Fruit fly (Drosophila melanogaster) whole organism, embryonic: Measurements from ENCODE around the gene CG18577.

Experiments used
- ATbp ChIP-seq: fragments of 200-800 bp; sonication (Bioruptor generic); optimal IDR thresholded peaks from 2 replicates; lab custom pipeline; 2017; ENCODE audit warnings: missing biosample characterization, mild to moderate bottlenecking, missing genetic modification characterization, missing genetic modification reagents
- CG10959 ChIP-seq: fragments of 200-800 bp; sonication (Bioruptor generic); IDR thresholded peaks from 2 replicates; pipeline ENCODE4 v1.3.6; 2022; ENCODE audit warnings: missing biosample characterization, missing genetic modification characterization
- CG11085 ChIP-seq: fragments of 200-800 bp; sonication (Bioruptor generic); IDR thresholded peaks from 2 replicates; pipeline ENCODE4 v1.3.6; 2022; ENCODE audit warnings: missing biosample characterization, missing genetic modification characterization
- CG11398 ChIP-seq: fragments of 200-800 bp; sonication (Bioruptor generic); optimal IDR thresholded peaks from 2 replicates; lab custom pipeline; 2016; ENCODE audit warnings: missing biosample characterization, missing genetic modification characterization
- CG11560 ChIP-seq: fragments of 200-800 bp; sonication (Bioruptor generic); IDR thresholded peaks from 3 replicates; pipeline ENCODE4 v1.3.6; 2022; ENCODE audit warnings: missing biosample characterization, missing genetic modification characterization
- CG11696 ChIP-seq: fragments of 200-800 bp; sonication (Bioruptor generic); IDR thresholded peaks from 2 replicates; pipeline ENCODE4 v1.3.6; 2022; ENCODE audit warnings: missing biosample characterization, missing genetic modification characterization
- CG12071 ChIP-seq: fragments of 200-800 bp; sonication (Bioruptor generic); optimal IDR thresholded peaks from 3 replicates; lab custom pipeline; 2018; ENCODE audit warnings: missing biosample characterization, mild to moderate bottlenecking, missing genetic modification characterization
- CG13123 ChIP-seq: fragments of 200-800 bp; sonication (Bioruptor generic); optimal IDR thresholded peaks from 2 replicates; lab custom pipeline; 2016; ENCODE audit warnings: missing biosample characterization, missing genetic modification characterization
- CG13287 ChIP-seq: fragments of 200-800 bp; sonication (Bioruptor generic); IDR thresholded peaks from 2 replicates; pipeline ENCODE4 v1.3.6; 2022; ENCODE audit warnings: missing biosample characterization, missing genetic modification characterization; ENCODE audit not compliant: partially characterized antibody
- CG15073 ChIP-seq: fragments of 200-800 bp; sonication (Bioruptor generic); optimal IDR thresholded peaks from 2 replicates; lab custom pipeline; 2016; ENCODE audit warnings: missing biosample characterization, missing genetic modification characterization
- CG17328 ChIP-seq: fragments of 200-800 bp; sonication (Bioruptor generic); IDR thresholded peaks from 2 replicates; pipeline ENCODE4 v1.3.6; 2022; ENCODE audit warnings: missing biosample characterization, missing genetic modification characterization
- CG1832 ChIP-seq: fragments of 200-800 bp; sonication (Bioruptor generic); optimal IDR thresholded peaks from 2 replicates; lab custom pipeline; 2017; ENCODE audit warnings: missing biosample characterization, mild to moderate bottlenecking, missing genetic modification characterization, inconsistent platforms
- CG2712 ChIP-seq: fragments of 200-800 bp; optimal IDR thresholded peaks from 3 replicates; lab custom pipeline; 2019; ENCODE audit warnings: missing biosample characterization, mild to moderate bottlenecking, missing genetic modification characterization, moderate library complexity
- CG30403 ChIP-seq: fragments of 200-800 bp; sonication (Bioruptor generic); optimal IDR thresholded peaks from 3 replicates; lab custom pipeline; 2016; ENCODE audit warnings: missing biosample characterization, missing genetic modification characterization
- CG30431 ChIP-seq: fragments of 200-800 bp; sonication (Bioruptor generic); optimal IDR thresholded peaks from 2 replicates; lab custom pipeline; 2017; ENCODE audit warnings: missing biosample characterization, missing genetic modification characterization
- CG32767 ChIP-seq: fragments of 200-800 bp; sonication (Bioruptor generic); IDR thresholded peaks from 2 replicates; pipeline ENCODE4 v1.3.6; 2022; ENCODE audit warnings: missing biosample characterization, missing genetic modification characterization
- CG4730 ChIP-seq: fragments of 200-800 bp; sonication (Bioruptor generic); IDR thresholded peaks from 2 replicates; pipeline ENCODE4 v1.3.6; 2022; ENCODE audit warnings: missing biosample characterization, missing genetic modification characterization
- CG5180 ChIP-seq: fragments of 200-800 bp; sonication (Bioruptor generic); optimal IDR thresholded peaks from 3 replicates; lab custom pipeline; 2017; ENCODE audit warnings: missing biosample characterization, missing genetic modification characterization, mild to moderate bottlenecking, moderate library complexity, missing genetic modification reagents
- CG6654 ChIP-seq: fragments of 200-800 bp; sonication (Bioruptor generic); optimal IDR thresholded peaks from 2 replicates; lab custom pipeline; 2017; ENCODE audit warnings: missing biosample characterization, mild to moderate bottlenecking, missing genetic modification characterization
- CG7372 ChIP-seq: fragments of 200-800 bp; sonication (Bioruptor generic); IDR thresholded peaks from 2 replicates; pipeline ENCODE4 v1.3.6; 2022; ENCODE audit warnings: missing biosample characterization, missing genetic modification characterization
- CG7745 ChIP-seq: fragments of 200-800 bp; sonication (Bioruptor generic); optimal IDR thresholded peaks from 2 replicates; lab custom pipeline; 2018; ENCODE audit warnings: missing biosample characterization, mild to moderate bottlenecking, missing genetic modification characterization, moderate library complexity
- CG7786 ChIP-seq: fragments of 200-800 bp; sonication (Bioruptor generic); optimal IDR thresholded peaks from 2 replicates; lab custom pipeline; 2016; ENCODE audit warnings: missing biosample characterization, missing genetic modification characterization
- CG9817 ChIP-seq: fragments of 200-800 bp; sonication (Bioruptor generic); optimal IDR thresholded peaks from 2 replicates; lab custom pipeline; 2018; ENCODE audit warnings: missing biosample characterization, mild to moderate bottlenecking, missing genetic modification characterization, moderate library complexity
- CG9932 ChIP-seq: fragments of 200-800 bp; sonication (Bioruptor generic); IDR thresholded peaks from 2 replicates; pipeline ENCODE4 v1.3.6; 2022; ENCODE audit warnings: missing biosample characterization, missing genetic modification characterization
- CHES-1-like ChIP-seq: fragments of 200-800 bp; sonication (Bioruptor generic); optimal IDR thresholded peaks from 2 replicates; lab custom pipeline; 2016; ENCODE audit warnings: missing biosample characterization, missing genetic modification characterization
- Drgx ChIP-seq: fragments of 200-800 bp; sonication (Bioruptor generic); IDR thresholded peaks from 2 replicates; pipeline ENCODE4 v1.3.6; 2022; ENCODE audit warnings: missing biosample characterization, missing genetic modification characterization
- HLH4C ChIP-seq: fragments of 200-800 bp; sonication (Bioruptor generic); IDR thresholded peaks from 3 replicates; pipeline ENCODE4 v1.3.6; 2022; ENCODE audit warnings: missing biosample characterization, missing genetic modification characterization; ENCODE audit not compliant: partially characterized antibody
- Lim3 ChIP-seq: fragments of 200-800 bp; sonication (Bioruptor generic); IDR thresholded peaks from 2 replicates; pipeline ENCODE4 v1.3.6; 2022; ENCODE audit warnings: missing biosample characterization, missing genetic modification characterization
- Rfx ChIP-seq: fragments of 200-800 bp; sonication (Bioruptor generic); IDR thresholded peaks from 2 replicates; pipeline ENCODE4 v1.3.6; 2022; ENCODE audit warnings: missing biosample characterization, missing genetic modification characterization
- Rx ChIP-seq: fragments of 200-800 bp; sonication (Bioruptor generic); IDR thresholded peaks from 2 replicates; pipeline ENCODE4 v1.3.6; 2022; ENCODE audit warnings: missing biosample characterization, missing genetic modification characterization
- Tbp ChIP-seq: fragments of >200 bp; optimal IDR thresholded peaks from 2 replicates; lab custom pipeline; 2018; ENCODE audit warnings: missing biosample characterization, missing genetic modification characterization
- Vsx1 ChIP-seq: fragments of 200-800 bp; sonication (Bioruptor generic); optimal IDR thresholded peaks from 2 replicates; lab custom pipeline; 2017; ENCODE audit warnings: missing biosample characterization, mild to moderate bottlenecking, missing genetic modification characterization, missing genetic modification reagents
- bowl ChIP-seq: fragments of 200-800 bp; sonication (Bioruptor generic); IDR thresholded peaks from 2 replicates; pipeline ENCODE4 v1.3.6; 2022; ENCODE audit warnings: missing biosample characterization, missing genetic modification characterization
- cad ChIP-seq: fragments of >200 bp; optimal IDR thresholded peaks from 2 replicates; lab custom pipeline; 2017; ENCODE audit warnings: missing biosample characterization, missing genetic modification characterization
- cg ChIP-seq: fragments of 200-800 bp; sonication (Bioruptor generic); optimal IDR thresholded peaks from 3 replicates; lab custom pipeline; 2019; ENCODE audit warnings: missing biosample characterization, mild to moderate bottlenecking, missing genetic modification characterization, moderate library complexity
- crp ChIP-seq, 2 experiments: fragments of 200-800 bp; sonication (Bioruptor generic); optimal IDR thresholded peaks; 2 replicates in 1 of 2; 3 replicates in 1 of 2; lab custom pipeline; 2017; ENCODE audit warnings: missing biosample characterization in 2 of 2, missing genetic modification characterization in 2 of 2, mild to moderate bottlenecking in 1 of 2, moderate library complexity in 1 of 2
- fd3F ChIP-seq: fragments of 200-800 bp; sonication (Bioruptor generic); optimal IDR thresholded peaks from 2 replicates; lab custom pipeline; 2018; ENCODE audit warnings: missing biosample characterization, mild to moderate bottlenecking, missing genetic modification characterization, moderate library complexity
- fd96Cb ChIP-seq: fragments of 200-800 bp; sonication (Bioruptor generic); optimal IDR thresholded peaks from 2 replicates; lab custom pipeline; 2018; ENCODE audit warnings: missing biosample characterization, mild to moderate bottlenecking, missing genetic modification characterization, moderate library complexity
- gem ChIP-seq: fragments of 200-800 bp; sonication (Bioruptor generic); optimal IDR thresholded peaks from 2 replicates; lab custom pipeline; 2019; ENCODE audit warnings: missing biosample characterization, mild to moderate bottlenecking, missing genetic modification characterization, moderate library complexity
- gsb ChIP-seq: fragments of 200-800 bp; sonication (Bioruptor generic); IDR thresholded peaks from 2 replicates; pipeline ENCODE4 v1.3.6; 2022; ENCODE audit warnings: missing biosample characterization, missing genetic modification characterization
- jigr1 ChIP-seq: fragments of 200-800 bp; sonication (Bioruptor generic); IDR thresholded peaks from 3 replicates; pipeline ENCODE4 v1.3.6; 2022; ENCODE audit warnings: missing biosample characterization, missing genetic modification characterization
- lab ChIP-seq: fragments of 200-800 bp; sonication (Bioruptor generic); optimal IDR thresholded peaks from 3 replicates; lab custom pipeline; 2017; ENCODE audit warnings: missing biosample characterization, missing genetic modification characterization, mild to moderate bottlenecking, moderate library complexity, missing genetic modification reagents
- lbe ChIP-seq: fragments of 200-800 bp; sonication (Bioruptor generic); optimal IDR thresholded peaks from 2 replicates; lab custom pipeline; 2016; ENCODE audit warnings: missing biosample characterization, mild to moderate bottlenecking, missing genetic modification characterization
- lilli ChIP-seq: fragments of 200-800 bp; sonication (Bioruptor generic); optimal IDR thresholded peaks from 3 replicates; lab custom pipeline; 2016; ENCODE audit warnings: missing biosample characterization, missing genetic modification characterization
- nom ChIP-seq: fragments of 200-800 bp; sonication (Bioruptor generic); optimal IDR thresholded peaks from 2 replicates; lab custom pipeline; 2017; ENCODE audit warnings: missing biosample characterization, missing genetic modification characterization, mild to moderate bottlenecking, moderate library complexity, missing genetic modification reagents
- org-1 ChIP-seq: fragments of 200-800 bp; sonication (Bioruptor generic); optimal IDR thresholded peaks from 2 replicates; lab custom pipeline; 2017; ENCODE audit warnings: missing biosample characterization, missing genetic modification characterization
- p53 ChIP-seq: fragments of 200-800 bp; sonication (Bioruptor generic); optimal IDR thresholded peaks from 2 replicates; lab custom pipeline; 2016; ENCODE audit warnings: missing biosample characterization, missing genetic modification characterization
- peb ChIP-seq: fragments of 200-800 bp; sonication (Bioruptor generic); IDR thresholded peaks from 2 replicates; pipeline ENCODE4 v1.3.6; 2022; ENCODE audit warnings: missing biosample characterization, missing genetic modification characterization
- pum ChIP-seq: fragments of 200-800 bp; sonication (Bioruptor generic); optimal IDR thresholded peaks from 2 replicates; lab custom pipeline; 2016; ENCODE audit warnings: missing biosample characterization, missing genetic modification characterization
- unpg ChIP-seq: fragments of 200-800 bp; sonication (Bioruptor generic); optimal IDR thresholded peaks from 3 replicates; lab custom pipeline; 2018; ENCODE audit warnings: missing biosample characterization, mild to moderate bottlenecking, missing genetic modification characterization, moderate library complexity
- vnd ChIP-seq: fragments of 200-800 bp; sonication (Bioruptor generic); IDR thresholded peaks from 3 replicates; pipeline ENCODE4 v1.3.6; 2022; ENCODE audit warnings: missing biosample characterization, missing genetic modification characterization; ENCODE audit not compliant: partially characterized antibody

Gene CG18577

DNA sequence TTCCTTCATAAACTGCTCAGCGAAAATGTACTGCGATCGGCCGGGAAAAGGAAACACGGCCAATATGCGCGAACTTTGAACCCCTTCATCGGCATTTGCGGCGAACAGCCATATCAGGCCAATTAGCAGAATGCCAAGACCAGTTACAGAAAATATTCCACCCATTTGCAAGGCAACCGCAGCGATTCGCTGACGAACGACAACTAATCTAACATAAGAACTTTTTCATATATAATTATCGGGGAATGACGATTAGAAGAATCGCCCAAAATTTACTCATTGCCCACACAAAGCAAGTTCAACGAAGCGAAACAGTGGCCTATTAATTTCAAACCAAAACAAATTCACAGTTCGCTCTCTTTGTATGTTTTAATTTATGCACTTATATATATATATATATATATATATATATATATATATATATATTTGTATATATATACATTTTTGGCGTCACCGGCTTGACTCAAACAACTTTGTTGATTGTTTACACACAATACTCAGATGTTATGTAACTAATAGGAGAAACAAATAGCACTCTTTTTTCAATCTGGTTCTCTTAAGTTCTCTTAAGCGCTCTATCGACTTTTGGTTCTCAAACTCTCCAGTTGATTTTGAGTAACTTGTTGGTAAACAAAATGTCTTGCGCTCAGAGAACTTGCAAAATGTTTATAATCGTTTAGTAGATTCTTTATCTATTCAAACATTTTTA is 23.3 kb upstream of the CG18577 start, which contains the start of gene Ugt35A1 (continued):
- no peak for TF ChIP-seq lbe (GFP tag; lab: Kevin White, UChicago)
- TF ChIP-seq CG7745 = no peak
- no peak for TF ChIP-seq nom (GFP tag; lab: Kevin White, UChicago)
- no peak for TF ChIP-seq CG9932 (GFP tag; lab: Robert Waterston, UW)
- no peak for TF ChIP-seq CG32767 (GFP tag; lab: Robert Waterston, UW)
- 0 out of 2 replicates have a peak, but pooled peaks have one; percentile 7 for TF ChIP-seq Rfx
- no peak for TF ChIP-seq Tbp (GFP tag; lab: Kevin White, UChicago)
- no peak for TF ChIP-seq HLH4C
- no peak for TF ChIP-seq CG1832 (GFP tag; lab: Kevin White, UChicago)
- no peak for TF ChIP-seq CG11398 (GFP tag; lab: Kevin White, UChicago)
- TF ChIP-seq cad (GFP tag; lab: Kevin White, UChicago) = no peak
- TF ChIP-seq Lim3 (GFP tag; lab: Robert Waterston, UW) = no peak
- no peak for TF ChIP-seq bowl (GFP tag; lab: Robert Waterston, UW)
- no peak for TF ChIP-seq CG2712
- no peak for TF ChIP-seq CG17328 (GFP tag; lab: Robert Waterston, UW)
- TF ChIP-seq CG7786 (GFP tag; lab: Kevin White, UChicago) = no peak
- no peak for TF ChIP-seq CG30403
- TF ChIP-seq CG12071 (GFP tag; lab: Kevin White, UChicago) = no peak
- TF ChIP-seq unpg (GFP tag; lab: Kevin White, UChicago) = no peak
- TF ChIP-seq CHES-1-like (GFP tag; lab: Kevin White, UChicago) = no peak
- TF ChIP-seq CG7372 (GFP tag; lab: Robert Waterston, UW) = no peak
- no peak for TF ChIP-seq jigr1 (GFP tag; lab: Robert Waterston, UW)
- TF ChIP-seq fd96Cb (tag; lab: Kevin White, UChicago) = no peak
- TF ChIP-seq peb = no peak
- no peak for TF ChIP-seq CG15073 (GFP tag; lab: Kevin White, UChicago)
- no peak for TF ChIP-seq org-1 (GFP tag; lab: Kevin White, UChicago)
- TF ChIP-seq Vsx1 (GFP tag; lab: Kevin White, UChicago) = peak; percentile 89
- TF ChIP-seq crp (GFP tag; optimal IDR thresholded peaks at IDR 0.05; lab: Kevin White, UChicago) = no peak
- TF ChIP-seq CG11696 = no peak
- TF ChIP-seq Drgx (GFP tag; lab: Robert Waterston, UW) = no peak
- no peak for TF ChIP-seq CG11560 (tag; lab: Robert Waterston, UW)
- TF ChIP-seq CG11085 (GFP tag; lab: Robert Waterston, UW) = no peak
- peak; percentile 51 for TF ChIP-seq lab (GFP tag; lab: Kevin White, UChicago)
- no peak for TF ChIP-seq CG9817 (tag; lab: Kevin White, UChicago)
- TF ChIP-seq ATbp (GFP tag; lab: Kevin White, UChicago) = no peak
- TF ChIP-seq pum (GFP tag; lab: Kevin White, UChicago) = no peak
- no peak for TF ChIP-seq vnd
- no peak for TF ChIP-seq gem (tag; lab: Kevin White, UChicago)
- no peak for TF ChIP-seq CG6654 (GFP tag; lab: Kevin White, UChicago)
- TF ChIP-seq CG4730 (GFP tag; lab: Robert Waterston, UW) = no peak
- no peak for TF ChIP-seq Rx
- no peak for TF ChIP-seq p53 (GFP tag; lab: Kevin White, UChicago)
- TF ChIP-seq gsb = no peak
- no peak for TF ChIP-seq CG5180 (GFP tag; lab: Kevin White, UChicago)
- TF ChIP-seq CG13123 (GFP tag; lab: Kevin White, UChicago) = no peak
- no peak for TF ChIP-seq CG10959
- no peak for TF ChIP-seq CG30431
- no peak for TF ChIP-seq fd3F
- TF ChIP-seq CG13287 (GFP tag; lab: Robert Waterston, UW) = peak; percentile 23; the same call in 1 of the 2 replicates
- TF ChIP-seq lilli = no peak
- no peak for TF ChIP-seq cg (GFP tag; lab: Kevin White, UChicago)
